Worm (Caenorhabditis elegans): ENCODE data around the gene ZK856.19.

DNA sequence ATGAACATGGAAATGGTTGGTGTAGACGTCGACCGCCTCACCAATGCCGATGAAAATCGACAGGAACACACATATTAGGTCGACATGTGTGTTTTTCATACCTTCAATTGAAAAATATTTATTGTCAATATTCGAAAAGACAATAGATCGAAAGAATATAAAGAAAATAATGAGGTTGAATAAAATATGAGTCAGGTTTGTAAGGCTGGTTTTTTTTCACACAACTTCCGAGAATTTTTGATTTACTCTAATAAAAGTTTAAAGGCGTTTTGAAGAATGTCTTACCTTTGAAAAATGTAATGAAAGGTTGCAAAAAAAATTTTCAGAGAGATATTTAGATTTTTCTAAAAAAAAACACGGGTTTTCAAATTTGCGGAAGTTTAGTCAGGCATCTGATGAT lies 31.1 kb downstream of the ZK856.19 start, which contains the start of gene egl-3:
- no peak for TF ChIP-seq ceh-82 (tag; optimal IDR thresholded peaks at IDR 0.05)
- no peak for TF ChIP-seq ztf-4 (tag; optimal IDR thresholded peaks at IDR 0.05)
- no peak for TF ChIP-seq ceh-90 (tag; optimal IDR thresholded peaks at IDR 0.05)

Measured in whole organism, L1 larva.